Fruit fly (Drosophila melanogaster) whole organism, embryonic: ENCODE data around the gene Or22b.

Experiments used
- Abd-B ChIP-seq: fragments of 200-800 bp; sonication (Bioruptor generic); optimal IDR thresholded peaks from 2 replicates; lab custom pipeline; 2018; ENCODE audit warnings: missing biosample characterization, mild to moderate bottlenecking, missing genetic modification characterization, moderate library complexity
- Asciz ChIP-seq: fragments of 200-800 bp; sonication (Bioruptor generic); optimal IDR thresholded peaks from 2 replicates; lab custom pipeline; 2017; ENCODE audit warnings: missing biosample characterization, mild to moderate bottlenecking, missing genetic modification characterization, missing genetic modification reagents
- CG10274 ChIP-seq: fragments of 200-800 bp; sonication (Bioruptor generic); optimal IDR thresholded peaks from 3 replicates; lab custom pipeline; 2017; ENCODE audit warnings: missing biosample characterization, mild to moderate bottlenecking, missing genetic modification characterization
- CG10543 ChIP-seq: fragments of 200-800 bp; sonication (Bioruptor generic); optimal IDR thresholded peaks from 3 replicates; lab custom pipeline; 2017; ENCODE audit warnings: missing biosample characterization, mild to moderate bottlenecking, missing genetic modification characterization, moderate library complexity
- CG11085 ChIP-seq: fragments of 200-800 bp; sonication (Bioruptor generic); IDR thresholded peaks from 2 replicates; pipeline ENCODE4 v1.3.6; 2022; ENCODE audit warnings: missing biosample characterization, missing genetic modification characterization
- CG13624 ChIP-seq: fragments of 200-800 bp; sonication (Bioruptor generic); optimal IDR thresholded peaks from 2 replicates; lab custom pipeline; 2016; ENCODE audit warnings: missing biosample characterization, missing genetic modification characterization
- CG15696 ChIP-seq: fragments of 200-800 bp; sonication (Bioruptor generic); optimal IDR thresholded peaks from 2 replicates; lab custom pipeline; 2019; ENCODE audit warnings: missing biosample characterization, mild to moderate bottlenecking, missing genetic modification characterization, moderate library complexity
- CG17328 ChIP-seq: fragments of 200-800 bp; sonication (Bioruptor generic); IDR thresholded peaks from 2 replicates; pipeline ENCODE4 v1.3.6; 2022; ENCODE audit warnings: missing biosample characterization, missing genetic modification characterization
- CG17385 ChIP-seq: fragments of 200-800 bp; sonication (Bioruptor generic); optimal IDR thresholded peaks from 3 replicates; lab custom pipeline; 2018; ENCODE audit warnings: missing biosample characterization, mild to moderate bottlenecking, missing genetic modification characterization
- CG17829 ChIP-seq: fragments of 200-800 bp; optimal IDR thresholded peaks from 2 replicates; lab custom pipeline; 2019; ENCODE audit warnings: missing biosample characterization, mild to moderate bottlenecking, missing genetic modification characterization, moderate library complexity
- CG1792 ChIP-seq: fragments of 200-800 bp; sonication (Bioruptor generic); optimal IDR thresholded peaks from 2 replicates; lab custom pipeline; 2016; ENCODE audit warnings: missing biosample characterization, missing genetic modification characterization
- CG18476 ChIP-seq: fragments of 200-800 bp; sonication (Bioruptor generic); optimal IDR thresholded peaks from 2 replicates; lab custom pipeline; 2016; ENCODE audit warnings: missing biosample characterization, mild to moderate bottlenecking, missing genetic modification characterization
- CG2199 ChIP-seq: fragments of 200-800 bp; sonication (Bioruptor generic); IDR thresholded peaks from 3 replicates; pipeline ENCODE4 v1.3.6; 2022; ENCODE audit warnings: missing biosample characterization, missing genetic modification characterization
- CG2712 ChIP-seq: fragments of 200-800 bp; optimal IDR thresholded peaks from 3 replicates; lab custom pipeline; 2019; ENCODE audit warnings: missing biosample characterization, mild to moderate bottlenecking, missing genetic modification characterization, moderate library complexity
- CG3065 ChIP-seq: fragments of 200-800 bp; sonication (Bioruptor generic); optimal IDR thresholded peaks from 2 replicates; lab custom pipeline; 2016; ENCODE audit warnings: missing biosample characterization, missing genetic modification characterization
- CG31388 ChIP-seq: fragments of 200-800 bp; sonication (Bioruptor generic); optimal IDR thresholded peaks from 2 replicates; lab custom pipeline; 2016; ENCODE audit warnings: missing biosample characterization, missing genetic modification characterization
- CG32767 ChIP-seq: fragments of 200-800 bp; sonication (Bioruptor generic); IDR thresholded peaks from 2 replicates; pipeline ENCODE4 v1.3.6; 2022; ENCODE audit warnings: missing biosample characterization, missing genetic modification characterization
- CG3407 ChIP-seq: fragments of 200-800 bp; sonication (Bioruptor generic); optimal IDR thresholded peaks from 2 replicates; lab custom pipeline; 2018; ENCODE audit warnings: missing biosample characterization, mild to moderate bottlenecking, missing genetic modification characterization
- CG4404 ChIP-seq: fragments of 200-800 bp; sonication (Bioruptor generic); IDR thresholded peaks from 2 replicates; pipeline ENCODE4 v1.3.6; 2022; ENCODE audit warnings: missing biosample characterization, missing genetic modification characterization
- CG4617 ChIP-seq: fragments of 200-800 bp; sonication (Bioruptor generic); optimal IDR thresholded peaks from 3 replicates; lab custom pipeline; 2016; ENCODE audit warnings: missing biosample characterization, missing genetic modification characterization, borderline replicate concordance
- CG6272 ChIP-seq: fragments of 200-800 bp; sonication (Bioruptor generic); IDR thresholded peaks from 2 replicates; pipeline ENCODE4 v1.3.6; 2022; ENCODE audit warnings: missing biosample characterization, missing genetic modification characterization
- CG7963 ChIP-seq: fragments of 200-800 bp; sonication (Bioruptor generic); IDR thresholded peaks from 3 replicates; pipeline ENCODE4 v1.3.6; 2022; ENCODE audit warnings: missing biosample characterization, missing genetic modification characterization; ENCODE audit not compliant: partially characterized antibody
- CG9817 ChIP-seq: fragments of 200-800 bp; sonication (Bioruptor generic); optimal IDR thresholded peaks from 2 replicates; lab custom pipeline; 2018; ENCODE audit warnings: missing biosample characterization, mild to moderate bottlenecking, missing genetic modification characterization, moderate library complexity
- Dbx ChIP-seq: fragments of 200-800 bp; sonication (Bioruptor generic); IDR thresholded peaks from 3 replicates; pipeline ENCODE4 v1.3.6; 2022; ENCODE audit warnings: missing biosample characterization, missing genetic modification characterization
- E2f1 ChIP-seq: fragments of 200-800 bp; sonication (Bioruptor generic); IDR thresholded peaks from 2 replicates; pipeline ENCODE4 v1.3.6; 2022; ENCODE audit warnings: missing biosample characterization, missing genetic modification characterization
- Fer1 ChIP-seq: fragments of 200-800 bp; sonication (Bioruptor generic); optimal IDR thresholded peaks from 2 replicates; lab custom pipeline; 2017; ENCODE audit warnings: missing biosample characterization, mild to moderate bottlenecking, missing genetic modification characterization
- HLH3B ChIP-seq: fragments of 200-800 bp; sonication (Bioruptor generic); IDR thresholded peaks from 2 replicates; pipeline ENCODE4 v1.3.6; 2022; ENCODE audit warnings: missing biosample characterization, missing genetic modification characterization
- Hand ChIP-seq: fragments of 200-800 bp; sonication (Bioruptor generic); optimal IDR thresholded peaks from 2 replicates; lab custom pipeline; 2017; ENCODE audit warnings: mild to moderate bottlenecking, missing biosample characterization, missing genetic modification reagents, missing genetic modification characterization
- Kr ChIP-seq: fragments of 200-800 bp; sonication (Bioruptor generic); optimal IDR thresholded peaks from 2 replicates; lab custom pipeline; 2017; ENCODE audit warnings: missing biosample characterization, mild to moderate bottlenecking, missing genetic modification characterization
- Mad ChIP-seq: fragments of 200-800 bp; sonication (Bioruptor generic); optimal IDR thresholded peaks from 2 replicates; lab custom pipeline; 2016; ENCODE audit warnings: missing biosample characterization, missing genetic modification characterization
- Max ChIP-seq: fragments of 200-800 bp; sonication (Bioruptor generic); optimal IDR thresholded peaks from 2 replicates; lab custom pipeline; 2016; ENCODE audit warnings: missing biosample characterization, mild to moderate bottlenecking, missing genetic modification characterization
- Optix ChIP-seq: fragments of 200-800 bp; sonication (Bioruptor generic); IDR thresholded peaks from 3 replicates; pipeline ENCODE4 v1.3.6; 2022; ENCODE audit warnings: missing biosample characterization, missing genetic modification characterization
- Sox102F ChIP-seq: fragments of 200-800 bp; sonication (Bioruptor generic); optimal IDR thresholded peaks from 2 replicates; lab custom pipeline; 2018; ENCODE audit warnings: missing biosample characterization, mild to moderate bottlenecking, missing genetic modification characterization, moderate library complexity
- Sry-δ ChIP-seq: fragments of 200-800 bp; sonication (Bioruptor generic); optimal IDR thresholded peaks from 2 replicates; lab custom pipeline; 2016; ENCODE audit warnings: missing biosample characterization, missing genetic modification characterization
- Xbp1 ChIP-seq: fragments of 200-800 bp; sonication (Bioruptor generic); optimal IDR thresholded peaks from 3 replicates; lab custom pipeline; 2016; ENCODE audit warnings: missing biosample characterization, mild to moderate bottlenecking, missing genetic modification characterization
- ap ChIP-seq: fragments of 200-800 bp; sonication (Bioruptor generic); IDR thresholded peaks from 2 replicates; pipeline ENCODE4 v1.3.6; 2022; ENCODE audit warnings: missing biosample characterization, missing genetic modification characterization
- bab2 ChIP-seq: fragments of 200-800 bp; sonication (Bioruptor generic); optimal IDR thresholded peaks from 2 replicates; lab custom pipeline; 2016; ENCODE audit warnings: missing biosample characterization, missing genetic modification characterization
- emc ChIP-seq: fragments of 200-800 bp; sonication (Bioruptor generic); optimal IDR thresholded peaks from 2 replicates; lab custom pipeline; 2016; ENCODE audit warnings: missing biosample characterization, missing genetic modification characterization
- en ChIP-seq: fragments of 200-800 bp; sonication (Bioruptor generic); optimal IDR thresholded peaks from 2 replicates; lab custom pipeline; 2016; ENCODE audit warnings: missing biosample characterization, missing genetic modification characterization
- ewg ChIP-seq: fragments of 200-800 bp; sonication (Bioruptor generic); optimal IDR thresholded peaks from 3 replicates; lab custom pipeline; 2017; ENCODE audit warnings: mild to moderate bottlenecking, missing biosample characterization, missing genetic modification reagents, missing genetic modification characterization
- fd64A ChIP-seq: fragments of 200-800 bp; sonication (Bioruptor generic); optimal IDR thresholded peaks from 3 replicates; lab custom pipeline; 2018; ENCODE audit warnings: missing biosample characterization, mild to moderate bottlenecking, missing genetic modification characterization
- her ChIP-seq: fragments of 200-800 bp; sonication (Bioruptor generic); optimal IDR thresholded peaks from 2 replicates; lab custom pipeline; 2016; ENCODE audit warnings: missing biosample characterization, missing genetic modification characterization
- ken ChIP-seq: fragments of 200-800 bp; sonication (Bioruptor generic); IDR thresholded peaks from 3 replicates; pipeline ENCODE4 v1.3.6; 2022; ENCODE audit warnings: missing biosample characterization, missing genetic modification characterization
- lab ChIP-seq: fragments of 200-800 bp; sonication (Bioruptor generic); optimal IDR thresholded peaks from 3 replicates; lab custom pipeline; 2017; ENCODE audit warnings: missing biosample characterization, missing genetic modification characterization, mild to moderate bottlenecking, moderate library complexity, missing genetic modification reagents
- mld ChIP-seq: fragments of 200-800 bp; sonication (Bioruptor generic); IDR thresholded peaks from 3 replicates; pipeline ENCODE4 v1.3.6; 2022; ENCODE audit warnings: missing biosample characterization, missing genetic modification characterization; ENCODE audit not compliant: partially characterized antibody
- pfk ChIP-seq: fragments of 200-800 bp; sonication (Bioruptor generic); optimal IDR thresholded peaks from 2 replicates; lab custom pipeline; 2018; ENCODE audit warnings: missing biosample characterization, mild to moderate bottlenecking, missing genetic modification characterization, moderate library complexity
- phol ChIP-seq: fragments of 200-800 bp; sonication (Bioruptor generic); optimal IDR thresholded peaks from 3 replicates; lab custom pipeline; 2018; ENCODE audit warnings: missing biosample characterization, mild to moderate bottlenecking, missing genetic modification characterization, moderate library complexity
- sima ChIP-seq: fragments of 200-800 bp; sonication (Bioruptor generic); optimal IDR thresholded peaks from 2 replicates; lab custom pipeline; 2016; ENCODE audit warnings: missing biosample characterization, missing genetic modification characterization
- sna ChIP-seq: fragments of 200-800 bp; sonication (Bioruptor generic); IDR thresholded peaks from 2 replicates; pipeline ENCODE4 v1.3.6; 2022; ENCODE audit warnings: missing biosample characterization, missing genetic modification characterization; ENCODE audit not compliant: partially characterized antibody
- stc ChIP-seq: fragments of 200-800 bp; sonication (Bioruptor generic); IDR thresholded peaks from 2 replicates; pipeline ENCODE4 v1.3.6; 2022; ENCODE audit warnings: missing biosample characterization, missing genetic modification characterization

The Or22b gene

dm6 chr2L:1556697-1557564, 34.4 kb downstream of the Or22b start (continued):
- TF ChIP-seq CG2199 (peak; percentile 97), en (GFP tag; lab: Kevin White, UChicago) (no peak), ap (GFP tag; lab: Robert Waterston, UW) (no peak), Mad (GFP tag; lab: Kevin White, UChicago) (no peak), Optix (GFP tag; lab: Robert Waterston, UW) (no peak), CG17829 (tag; lab: Kevin White, UChicago) (peak; percentile 20), Sox102F (GFP tag; lab: Kevin White, UChicago) (no peak), CG17385 (GFP tag; lab: Kevin White, UChicago) (no peak), CG3065 (GFP tag; lab: Kevin White, UChicago) (no peak), CG9817 (tag; lab: Kevin White, UChicago) (no peak), CG10543 (GFP tag; lab: Kevin White, UChicago) (no peak), Dbx (GFP tag; lab: Robert Waterston, UW) (no peak), Xbp1 (peak; percentile 6), CG2712 (peak; percentile 62), CG13624 (GFP tag; lab: Kevin White, UChicago) (no peak), CG4404 (GFP tag; lab: Robert Waterston, UW) (no peak), CG31388 (no peak), ewg (GFP tag; lab: Kevin White, UChicago) (no peak), CG1792 (no peak), stc (GFP tag; lab: Robert Waterston, UW) (no peak), mld (GFP tag; lab: Robert Waterston, UW) (no peak), CG18476 (GFP tag; lab: Kevin White, UChicago) (no peak), CG7963 (GFP tag; lab: Robert Waterston, UW) (no peak), Kr (GFP tag; lab: Kevin White, UChicago) (no peak), CG17328 (GFP tag; lab: Robert Waterston, UW) (no peak), phol (tag; lab: Kevin White, UChicago) (peak; percentile 47), CG4617 (no peak), pfk (GFP tag; lab: Kevin White, UChicago) (no peak), CG32767 (GFP tag; lab: Robert Waterston, UW) (no peak), sna (GFP tag; lab: Robert Waterston, UW) (no peak), E2f1 (GFP tag; lab: Robert Waterston, UW) (no peak), CG15696 (tag; lab: Kevin White, UChicago) (peak; percentile 61), Abd-B (no peak), ken (GFP tag; lab: Robert Waterston, UW) (no peak), HLH3B (GFP tag; lab: Robert Waterston, UW) (no peak), Fer1 (GFP tag; lab: Kevin White, UChicago) (peak; percentile 20), Hand (GFP tag; lab: Kevin White, UChicago) (no peak), Max (GFP tag; lab: Kevin White, UChicago) (no peak), her (GFP tag; lab: Kevin White, UChicago) (no peak), Sry-δ (GFP tag; lab: Kevin White, UChicago) (no peak), Asciz (GFP tag; lab: Kevin White, UChicago) (no peak), fd64A (GFP tag; lab: Kevin White, UChicago) (no peak), CG3407 (GFP tag; lab: Kevin White, UChicago) (no peak), lab (no peak), emc (GFP tag; lab: Kevin White, UChicago) (no peak), bab2 (GFP tag; lab: Kevin White, UChicago) (no peak), CG6272 (GFP tag; lab: Robert Waterston, UW) (no peak), CG10274 (no peak), CG11085 (no peak), sima (no peak)
